Worm (Caenorhabditis elegans) whole organism, midembryonic: ENCODE measurements around the gene set-15.

Experiments
- T22C8.4 ChIP-seq: fragments of 200-800 bp; sonication (Bioruptor generic); IDR thresholded peaks from 2 replicates; pipeline ENCODE4 v1.3.6; 2022; ENCODE audit warnings: missing genetic modification characterization, missing compliant biosample characterization
- flt-1 ChIP-seq: fragments of 200-800 bp; sonication (Bioruptor generic); IDR thresholded peaks from 2 replicates; pipeline ENCODE4 v1.3.6; 2022; ENCODE audit warnings: missing genetic modification characterization, missing compliant biosample characterization
- klf-2 ChIP-seq: fragments of 200-800 bp; sonication (Bioruptor generic); conservative IDR thresholded peaks from 2 replicates; pipeline ENCODE4 v1.3.6; 2022; ENCODE audit warnings: missing genetic modification reagents, missing genetic modification characterization, missing compliant biosample characterization
- med-1 ChIP-seq: sonication (generic microtip); optimal IDR thresholded peaks from 2 replicates; lab custom pipeline; 2017; ENCODE audit warnings: missing genetic modification characterization, mild to moderate bottlenecking, missing compliant biosample characterization, antibody characterized with exemption, missing genetic modification reagents; ENCODE audit not compliant: insufficient read depth
- ref-1 ChIP-seq: fragments of 200-800 bp; sonication (Bioruptor generic); conservative IDR thresholded peaks from 2 replicates; pipeline ENCODE4 v1.3.6; 2022; ENCODE audit warnings: missing genetic modification reagents, missing genetic modification characterization, missing compliant biosample characterization
- tab-1 ChIP-seq: fragments of 200-800 bp; sonication (Bioruptor generic); IDR thresholded peaks from 2 replicates; pipeline ENCODE4 v1.3.6; 2022; ENCODE audit warnings: missing genetic modification characterization, missing compliant biosample characterization
- ztf-23 ChIP-seq: fragments of 200-800 bp; sonication (Bioruptor generic); IDR thresholded peaks from 2 replicates; pipeline ENCODE4 v1.3.6; 2022; ENCODE audit warnings: missing genetic modification reagents, missing genetic modification characterization, missing compliant biosample characterization

- no peak for TF ChIP-seq T22C8.4 (GFP tag; lab: Robert Waterston, UW)
- TF ChIP-seq med-1, result no peak
- no peak for TF ChIP-seq flt-1 (GFP tag; lab: Robert Waterston, UW)
- no peak for TF ChIP-seq klf-2 (GFP tag; lab: Robert Waterston, UW)
- TF ChIP-seq tab-1 (GFP tag; lab: Robert Waterston, UW), result no peak
- no peak for TF ChIP-seq ztf-23 (GFP tag; lab: Robert Waterston, UW)
- TF ChIP-seq ref-1 (GFP tag; lab: Robert Waterston, UW), result no peak
These were observed 22.5 kb upstream of the set-15 start, which contains the start of gene dpf-7 for ce11 chrIV:4802494-4802893.
